Worm (Caenorhabditis elegans): ENCODE results near the gene svh-5.

DNA sequence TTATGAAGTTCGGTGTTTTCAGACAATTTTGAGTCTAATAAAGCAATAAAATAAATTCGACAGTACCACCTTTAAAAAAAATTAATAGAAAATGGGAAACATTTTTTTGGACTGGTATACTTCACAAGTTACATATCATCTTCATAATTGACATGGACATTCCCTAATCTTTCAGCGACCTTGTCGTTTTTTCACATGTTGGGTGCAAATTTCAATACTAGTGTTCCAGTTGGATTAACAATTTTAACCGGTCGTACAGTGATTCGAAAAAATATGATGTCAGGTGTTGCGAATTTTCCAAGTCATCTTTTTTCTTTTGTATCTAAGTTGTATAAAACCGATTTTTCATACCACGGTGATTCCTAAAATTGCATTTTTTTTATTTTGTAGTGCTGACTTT, 49.3 kb downstream of the svh-5 start:
- no peak for TF ChIP-seq elt-3 (tag; optimal IDR thresholded peaks at IDR 0.05)
- TF ChIP-seq flh-1 (GFP tag; optimal IDR thresholded peaks at IDR 0.05): no peak
- no peak for TF ChIP-seq pha-4 (tag; optimal IDR thresholded peaks at IDR 0.05)
- TF ChIP-seq lin-13 (tag; optimal IDR thresholded peaks at IDR 0.05): no peak
- no peak for TF ChIP-seq unc-39 (tag; optimal IDR thresholded peaks at IDR 0.05)
- TF ChIP-seq blmp-1 (tag; optimal IDR thresholded peaks at IDR 0.05): no peak
- TF ChIP-seq unc-62 (GFP tag; optimal IDR thresholded peaks at IDR 0.05): no peak
- TF ChIP-seq lin-32 (GFP tag; optimal IDR thresholded peaks at IDR 0.05): no peak
- TF ChIP-seq nhr-237 (tag; optimal IDR thresholded peaks at IDR 0.05): no peak
- TF ChIP-seq elt-1 (tag; optimal IDR thresholded peaks at IDR 0.05; ENCODE audit: borderline replicate concordance, insufficient read depth): no peak

Data from whole organism, mixed stage, embryonic.